Worm (Caenorhabditis elegans) whole organism, midembryonic: ENCODE measurements around the gene ttr-36.

Experiments
- med-1 ChIP-seq: sonication (generic microtip); optimal IDR thresholded peaks from 2 replicates; lab custom pipeline; 2017; ENCODE audit warnings: missing genetic modification characterization, mild to moderate bottlenecking, missing compliant biosample characterization, antibody characterized with exemption, missing genetic modification reagents; ENCODE audit not compliant: insufficient read depth
- tab-1 ChIP-seq: fragments of 200-800 bp; sonication (Bioruptor generic); IDR thresholded peaks from 2 replicates; pipeline ENCODE4 v1.3.6; 2022; ENCODE audit warnings: missing genetic modification characterization, missing compliant biosample characterization

DNA sequence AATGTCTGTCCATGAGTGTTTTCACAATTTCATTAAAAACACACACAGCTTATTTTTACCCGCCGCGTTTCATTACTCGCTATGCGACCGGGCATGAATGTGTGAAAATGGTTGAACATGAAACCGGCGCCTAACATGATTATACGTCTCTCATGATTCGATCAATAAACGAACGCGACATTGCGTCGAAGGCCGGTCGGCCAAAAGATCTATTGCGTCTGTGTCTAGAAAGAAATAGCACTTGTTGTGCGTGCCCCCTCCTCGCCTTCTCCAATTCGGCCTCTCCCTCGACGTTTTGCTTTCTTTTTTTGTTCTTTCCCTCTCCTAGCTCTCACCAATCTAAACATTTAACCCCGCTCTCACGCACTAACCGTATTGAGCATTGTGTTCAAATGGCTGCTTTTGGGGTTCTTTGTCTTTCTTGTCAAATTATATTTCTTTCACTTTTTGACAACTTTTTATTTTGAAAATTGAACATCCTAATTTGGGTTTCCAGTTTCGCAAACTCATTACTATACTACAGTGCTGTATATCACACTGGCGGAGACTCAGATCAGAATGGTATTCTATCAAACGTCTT lies 40.4 kb downstream of the ttr-36 start:
- no peak for TF ChIP-seq tab-1 (GFP tag; lab: Robert Waterston, UW)
- no peak for TF ChIP-seq med-1 (GFP tag; lab: Kevin White, UChicago)
